Worm (Caenorhabditis elegans): ENCODE results near the gene R09E12.9.
"Not testable (repeated sequence)": the region's sequence is repeated elsewhere in the genome, so short reads cannot be mapped to it uniquely, and the experiment has no call there.

Gene R09E12.9

DNA sequence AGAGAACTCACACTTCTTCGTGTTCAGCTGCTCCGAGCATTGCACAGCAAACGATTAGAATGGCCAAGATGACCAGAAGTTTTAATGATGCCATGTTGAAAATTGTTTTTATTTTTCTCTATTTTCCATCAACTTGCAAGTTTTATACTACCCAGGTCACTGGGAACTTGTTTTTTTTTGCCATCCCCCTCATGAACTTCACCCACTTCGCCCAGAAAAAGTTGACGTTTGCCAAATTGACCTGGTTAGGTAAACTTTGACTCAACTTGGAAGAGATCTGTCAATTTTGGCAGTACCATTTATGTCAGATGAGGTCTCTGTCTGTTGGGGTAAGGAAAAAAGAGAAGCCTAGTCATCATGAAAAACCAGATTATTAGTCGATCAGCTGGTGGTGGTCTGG, 35.7 kb downstream of the R09E12.9 start, which contains the start of gene R13D11.10:
TSS of gene R13D11.10 (minus strand) at position 101 of the 400 bp plus-strand sequence.
- TF ChIP-seq ceh-22 (tag; optimal IDR thresholded peaks at IDR 0.05): no peak
- no peak for TF ChIP-seq ceh-9 (tag; optimal IDR thresholded peaks at IDR 0.05)
- TF ChIP-seq K02D7.2 (tag; optimal IDR thresholded peaks at IDR 0.05): no peak
- TF ChIP-seq ceh-45 (GFP tag; IDR thresholded peaks at IDR 0.05): no peak
- TF ChIP-seq ceh-19 (GFP tag; optimal IDR thresholded peaks at IDR 0.05): no peak
- no peak for TF ChIP-seq pha-4 (tag; optimal IDR thresholded peaks at IDR 0.05)
- TF ChIP-seq pag-3 (tag; optimal IDR thresholded peaks at IDR 0.05; ENCODE audit: borderline replicate concordance): no peak
- TF ChIP-seq nhr-11 (tag; optimal IDR thresholded peaks at IDR 0.05): no peak
- no peak for TF ChIP-seq ahr-1 (tag; optimal IDR thresholded peaks at IDR 0.05)
- no peak for TF ChIP-seq unc-3 (GFP tag; conservative IDR thresholded peaks at IDR 0.05)
- no peak for TF ChIP-seq unc-3 (tag; optimal IDR thresholded peaks at IDR 0.05)

DNA sequence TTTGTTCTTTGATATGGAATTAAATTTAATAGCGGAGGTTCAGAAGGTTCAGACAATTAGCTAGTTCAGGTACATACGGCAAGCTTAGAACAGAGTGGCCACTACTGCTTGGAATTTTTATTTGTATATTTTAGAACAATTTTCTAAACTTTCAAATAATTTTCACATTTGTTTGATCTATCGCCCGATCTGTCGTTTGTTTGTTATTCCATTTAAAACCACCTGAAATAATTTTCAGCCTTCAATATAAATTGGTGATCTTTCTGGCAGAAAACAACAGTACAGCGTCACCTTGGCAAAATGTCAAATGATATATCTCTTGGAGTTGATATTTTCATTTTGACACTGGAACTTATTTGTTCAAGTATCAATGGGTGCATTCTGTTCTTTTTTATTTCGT, 37.3 kb downstream of the R09E12.9 start, which contains the start of gene R13D11.3:
TSS of gene R13D11.3 (plus strand) at position 301 of the 400 bp plus-strand sequence.
- TF ChIP-seq syd-9 (tag; optimal IDR thresholded peaks at IDR 0.05) (no peak), nhr-232 (tag; optimal IDR thresholded peaks at IDR 0.05) (no peak), sdc-2 (tag; optimal IDR thresholded peaks at IDR 0.05) (no peak), ttx-3 (tag; optimal IDR thresholded peaks at IDR 0.05) (no peak), unc-55 (GFP tag; optimal IDR thresholded peaks at IDR 0.05) (no peak), Y22D7AL.16 (tag; optimal IDR thresholded peaks at IDR 0.05) (no peak), pat-9 (tag; optimal IDR thresholded peaks at IDR 0.05) (no peak), hlh-13 (GFP tag; optimal IDR thresholded peaks at IDR 0.05) (no peak), sox-2 (GFP tag; IDR thresholded peaks at IDR 0.05) (no peak)

DNA sequence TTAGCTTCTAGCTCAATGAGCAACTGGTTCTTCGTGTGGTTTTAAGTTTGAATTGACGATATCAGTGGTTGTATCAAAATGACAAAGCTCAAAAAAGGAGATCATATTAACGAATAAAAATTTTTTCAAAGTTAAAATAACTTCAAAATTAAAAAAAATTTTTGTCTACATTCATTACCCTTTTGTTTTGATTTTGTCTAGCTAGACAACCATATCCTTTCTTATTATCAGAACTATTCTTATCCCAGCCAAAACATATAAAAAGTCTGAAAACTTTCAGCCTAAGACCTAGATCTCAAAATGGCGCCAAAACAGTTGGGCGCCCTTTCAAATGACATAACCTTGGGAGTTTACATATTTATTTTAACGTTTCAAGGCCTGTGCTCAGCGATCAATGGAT, 39.8 kb downstream of the R09E12.9 start, which contains the start of gene R13D11.1:
TSS of gene R13D11.1 (plus strand) at position 301 of the 400 bp plus-strand sequence.
- TF ChIP-seq unc-55 (GFP tag; optimal IDR thresholded peaks at IDR 0.05) (no peak), sox-2 (GFP tag; IDR thresholded peaks at IDR 0.05) (no peak), hlh-8 (tag; optimal IDR thresholded peaks at IDR 0.05) (no peak), ceh-34 (tag; optimal IDR thresholded peaks at IDR 0.05) (no peak), ahr-1 (tag; optimal IDR thresholded peaks at IDR 0.05) (no peak), ref-2 (tag; optimal IDR thresholded peaks at IDR 0.05) (no peak), elt-2 (tag; optimal IDR thresholded peaks at IDR 0.05) (no peak)

DNA sequence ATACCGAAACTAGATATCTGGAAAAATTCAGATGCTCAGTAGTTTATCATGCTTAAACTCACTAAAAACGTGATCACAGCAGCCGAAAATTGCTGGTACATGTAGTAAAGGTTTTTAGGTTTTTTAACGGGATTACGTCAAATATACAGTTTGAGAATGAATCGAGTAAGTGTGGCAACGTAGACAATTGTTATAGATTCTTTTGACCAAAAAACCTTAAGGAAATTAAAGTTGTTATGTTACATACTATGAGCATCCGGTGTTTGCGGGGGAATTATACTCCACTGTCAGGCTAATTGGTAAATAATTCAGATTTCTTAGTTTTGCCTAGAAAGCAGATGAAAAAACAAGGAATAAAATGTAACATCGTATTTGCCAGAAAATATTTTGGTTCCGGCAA, 43.2 kb downstream of the R09E12.9 start, which contains the start of gene srx-32:
TSS of gene srx-32 (minus strand) at position 101 of the 400 bp plus-strand sequence.
- TF ChIP-seq hlh-30 (tag; optimal IDR thresholded peaks at IDR 0.05; ENCODE audit: insufficient read depth); che-1 (tag; optimal IDR thresholded peaks at IDR 0.05); pros-1 (tag; optimal IDR thresholded peaks at IDR 0.05): not testable (repeated sequence)

DNA sequence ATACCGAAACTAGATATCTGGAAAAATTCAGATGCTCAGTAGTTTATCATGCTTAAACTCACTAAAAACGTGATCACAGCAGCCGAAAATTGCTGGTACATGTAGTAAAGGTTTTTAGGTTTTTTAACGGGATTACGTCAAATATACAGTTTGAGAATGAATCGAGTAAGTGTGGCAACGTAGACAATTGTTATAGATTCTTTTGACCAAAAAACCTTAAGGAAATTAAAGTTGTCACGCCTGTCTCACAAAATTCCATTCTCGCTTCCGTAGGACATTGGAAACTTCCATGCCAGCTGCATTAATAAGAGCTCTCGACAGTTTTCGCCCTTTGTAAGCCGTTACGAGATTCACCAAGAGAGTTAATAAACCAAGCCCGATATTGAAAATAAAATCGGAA, 45.5 kb downstream of the R09E12.9 start, which contains the start of gene srx-31:
TSS of gene srx-31 (minus strand) at position 101 of the 400 bp plus-strand sequence.
- TF ChIP-seq odd-2 (tag; optimal IDR thresholded peaks at IDR 0.05); ceh-19 (GFP tag; optimal IDR thresholded peaks at IDR 0.05); hlh-13 (GFP tag; optimal IDR thresholded peaks at IDR 0.05): not testable (repeated sequence)

DNA sequence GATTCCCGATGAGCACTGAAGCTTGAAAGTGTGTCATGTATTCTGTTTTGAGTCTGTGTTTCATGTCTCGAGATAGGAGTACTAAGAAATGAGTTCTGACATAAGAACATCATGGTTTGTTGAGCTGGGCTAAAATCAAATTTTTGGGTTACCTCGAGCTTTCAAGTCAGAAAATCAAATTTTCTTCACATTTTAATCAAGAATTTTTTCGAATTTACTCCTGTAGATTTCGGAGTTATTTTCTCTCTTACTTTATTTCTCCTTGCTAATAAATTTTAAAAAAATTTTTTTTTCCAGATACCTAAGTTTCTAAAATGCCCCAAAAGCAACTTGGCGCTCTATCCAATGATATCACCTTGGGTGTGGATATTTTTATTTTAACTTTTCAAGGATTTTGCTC, 48.7 kb downstream of the R09E12.9 start, which contains the start of gene F41H8.2:
TSS of gene F41H8.2 (plus strand) at position 301 of the 400 bp plus-strand sequence.
- no peak for TF ChIP-seq fkh-6 (tag; optimal IDR thresholded peaks at IDR 0.05)
- no peak for TF ChIP-seq ceh-34 (tag; optimal IDR thresholded peaks at IDR 0.05)
- no peak for TF ChIP-seq sox-4 (tag; optimal IDR thresholded peaks at IDR 0.05)
- no peak for TF ChIP-seq lin-11 (tag; optimal IDR thresholded peaks at IDR 0.05)
- TF ChIP-seq tbx-2 (tag; optimal IDR thresholded peaks at IDR 0.05): no peak
- TF ChIP-seq ceh-22 (tag; optimal IDR thresholded peaks at IDR 0.05): no peak
- no peak for TF ChIP-seq madf-2 (tag; optimal IDR thresholded peaks at IDR 0.05)
- TF ChIP-seq C08G9.2 (tag; optimal IDR thresholded peaks at IDR 0.05): no peak
- no peak for TF ChIP-seq pros-1 (tag; optimal IDR thresholded peaks at IDR 0.05)
- no peak for TF ChIP-seq K02D7.2 (tag; optimal IDR thresholded peaks at IDR 0.05)
- no peak for TF ChIP-seq nhr-232 (tag; optimal IDR thresholded peaks at IDR 0.05)
- TF ChIP-seq sox-2 (GFP tag; IDR thresholded peaks at IDR 0.05): no peak

Measured in whole organism, late embryonic.